Fruit fly (Drosophila melanogaster): ENCODE results near the gene Daxx.
A peak's percentile ranks its signal among the peaks of the same experiment; 100 is the strongest.

Daxx gene

DNA sequence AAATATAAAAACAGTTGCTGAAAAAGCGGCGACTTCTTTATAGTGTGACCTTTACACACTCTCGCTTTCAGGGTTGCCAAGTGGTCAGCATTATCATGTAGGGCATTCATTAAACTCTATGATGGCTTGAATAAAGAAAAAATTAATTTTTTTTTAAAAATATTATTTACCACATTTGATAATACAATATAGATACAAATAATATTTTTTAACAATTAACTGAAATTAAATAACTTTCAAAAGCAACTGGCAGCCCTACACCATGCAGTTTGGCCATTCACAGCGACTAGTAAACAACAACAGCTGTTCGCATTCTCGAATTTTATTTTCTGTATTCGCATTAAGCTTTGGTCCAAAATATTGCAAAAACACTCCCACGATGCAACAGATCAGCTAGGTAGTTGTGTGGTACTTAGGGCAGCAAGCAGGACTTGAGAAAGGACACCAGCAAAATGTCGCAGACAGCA, 10.1 kb downstream of the Daxx start, which contains the start of the genes Phf5a and CG31638 (continued):
- peak; percentile 97 for TF ChIP-seq CG31441 (GFP tag; IDR thresholded peaks at IDR 0.05)
- peak; percentile 47 for TF ChIP-seq ac (GFP tag; optimal IDR thresholded peaks at IDR 0.05)
- TF ChIP-seq sna (GFP tag; IDR thresholded peaks at IDR 0.05; ENCODE audit: partially characterized antibody), result no peak; the same call in 1 of the 2 replicates
- TF ChIP-seq ewg (GFP tag; optimal IDR thresholded peaks at IDR 0.05), result peak; percentile 70
- TF ChIP-seq Drgx (GFP tag; IDR thresholded peaks at IDR 0.05), result peak; percentile 93
- peak; percentile 96 for TF ChIP-seq CG18262 (tag; optimal IDR thresholded peaks at IDR 0.05)
- TF ChIP-seq BEAF-32 (GFP tag; optimal IDR thresholded peaks at IDR 0.05), result peak; percentile 30
- peak; percentile 88 for TF ChIP-seq dan (GFP tag; IDR thresholded peaks at IDR 0.05)
- peak; percentile 96 for TF ChIP-seq CG10654 (GFP tag; optimal IDR thresholded peaks at IDR 0.05)
- TF ChIP-seq klu (GFP tag; IDR thresholded peaks at IDR 0.05), result 0 out of 2 replicates have a peak, but pooled peaks have one; percentile 32
- peak; percentile 81 for TF ChIP-seq ham (GFP tag; IDR thresholded peaks at IDR 0.05)
- TF ChIP-seq chinmo (GFP tag; IDR thresholded peaks at IDR 0.05; ENCODE audit: partially characterized antibody), result no peak
- peak; percentile 94 for TF ChIP-seq Rx (GFP tag; IDR thresholded peaks at IDR 0.05)
- no peak for TF ChIP-seq Ravus (GFP tag; IDR thresholded peaks at IDR 0.05)
- peak; percentile 63 for TF ChIP-seq Elba2 (GFP tag; optimal IDR thresholded peaks at IDR 0.05)
- TF ChIP-seq CG7556 (GFP tag; optimal IDR thresholded peaks at IDR 0.05), result peak; percentile 90
- TF ChIP-seq Sry-δ (GFP tag; optimal IDR thresholded peaks at IDR 0.05), result no peak
- TF ChIP-seq CG18599 (GFP tag; optimal IDR thresholded peaks at IDR 0.05), result peak; percentile 96
- TF ChIP-seq CG4617 (GFP tag; optimal IDR thresholded peaks at IDR 0.05; ENCODE audit: borderline replicate concordance), result peak; percentile 97
- peak; percentile 96 for TF ChIP-seq CG13894 (tag; optimal IDR thresholded peaks at IDR 0.05)
- peak; percentile 88 for TF ChIP-seq CrebB (tag; optimal IDR thresholded peaks at IDR 0.05)
- TF ChIP-seq luna (GFP tag; optimal IDR thresholded peaks at IDR 0.05), result no peak
- TF ChIP-seq Hr51 (GFP tag; optimal IDR thresholded peaks at IDR 0.05), result peak; percentile 55 to 76
- TF ChIP-seq Spps (tag; optimal IDR thresholded peaks at IDR 0.05), result peak; percentile 95
- peak; percentile 94 for TF ChIP-seq peb (GFP tag; IDR thresholded peaks at IDR 0.05)
- peak; percentile 93 for TF ChIP-seq croc (GFP tag; conservative IDR thresholded peaks at IDR 0.05)
- TF ChIP-seq Hr78 (GFP tag; optimal IDR thresholded peaks at IDR 0.05), result no peak
- peak; percentile 58; the same call in 1 of the 2 replicates for TF ChIP-seq CG10321 (GFP tag; IDR thresholded peaks at IDR 0.05)
- TF ChIP-seq Antp (GFP tag; optimal IDR thresholded peaks at IDR 0.05), result peak; percentile 44
- peak; percentile 20 for TF ChIP-seq salm (tag; optimal IDR thresholded peaks at IDR 0.05)
- peak; percentile 34; the same call in 1 of the 2 replicates for TF ChIP-seq CG10959 (GFP tag; IDR thresholded peaks at IDR 0.05)
- TF ChIP-seq sug (tag; optimal IDR thresholded peaks at IDR 0.05), result peak; percentile 66
- no peak for TF ChIP-seq her (GFP tag; optimal IDR thresholded peaks at IDR 0.05)
- TF ChIP-seq ssp (GFP tag; IDR thresholded peaks at IDR 0.05), result peak; percentile 48
- peak; percentile 80 for TF ChIP-seq dysf (GFP tag; IDR thresholded peaks at IDR 0.05)
- peak; percentile 73 for TF ChIP-seq CG9609 (GFP tag; optimal IDR thresholded peaks at IDR 0.05)
- TF ChIP-seq Rfx (GFP tag; IDR thresholded peaks at IDR 0.05), result peak; percentile 76
- TF ChIP-seq shn (GFP tag; optimal IDR thresholded peaks at IDR 0.05), result peak; percentile 58
- TF ChIP-seq CG17385 (GFP tag; optimal IDR thresholded peaks at IDR 0.05), result peak; percentile 90
- no peak for TF ChIP-seq Sox102F (GFP tag; optimal IDR thresholded peaks at IDR 0.05)
- TF ChIP-seq Nf-YC (tag; optimal IDR thresholded peaks at IDR 0.05), result peak; percentile 89
- peak; percentile 90 for TF ChIP-seq CG10431 (GFP tag; optimal IDR thresholded peaks at IDR 0.05)
- peak; percentile 95 for TF ChIP-seq CG1602 (GFP tag; optimal IDR thresholded peaks at IDR 0.05)
- peak; percentile 94 for TF ChIP-seq CG32767 (GFP tag; IDR thresholded peaks at IDR 0.05)
- peak; percentile 82 for TF ChIP-seq vvl (GFP tag; IDR thresholded peaks at IDR 0.05)
- peak; percentile 72 for TF ChIP-seq CG8089 (GFP tag; optimal IDR thresholded peaks at IDR 0.05)
- peak; percentile 94 for TF ChIP-seq Fer1 (GFP tag; optimal IDR thresholded peaks at IDR 0.05)
- peak; percentile 99 for TF ChIP-seq gem (tag; optimal IDR thresholded peaks at IDR 0.05)
- TF ChIP-seq gcm2 (GFP tag; optimal IDR thresholded peaks at IDR 0.05), result peak; percentile 70
- TF ChIP-seq CG2199 (GFP tag; IDR thresholded peaks at IDR 0.05), result peak; percentile 96
- peak; percentile 18 for TF ChIP-seq HmgD (GFP tag; optimal IDR thresholded peaks at IDR 0.05)

All from whole organism, embryonic.